Fruit fly (Drosophila melanogaster): ENCODE data around the gene mud.
A peak's percentile ranks its signal among the peaks of the same experiment; 100 is the strongest.

mud gene

DNA sequence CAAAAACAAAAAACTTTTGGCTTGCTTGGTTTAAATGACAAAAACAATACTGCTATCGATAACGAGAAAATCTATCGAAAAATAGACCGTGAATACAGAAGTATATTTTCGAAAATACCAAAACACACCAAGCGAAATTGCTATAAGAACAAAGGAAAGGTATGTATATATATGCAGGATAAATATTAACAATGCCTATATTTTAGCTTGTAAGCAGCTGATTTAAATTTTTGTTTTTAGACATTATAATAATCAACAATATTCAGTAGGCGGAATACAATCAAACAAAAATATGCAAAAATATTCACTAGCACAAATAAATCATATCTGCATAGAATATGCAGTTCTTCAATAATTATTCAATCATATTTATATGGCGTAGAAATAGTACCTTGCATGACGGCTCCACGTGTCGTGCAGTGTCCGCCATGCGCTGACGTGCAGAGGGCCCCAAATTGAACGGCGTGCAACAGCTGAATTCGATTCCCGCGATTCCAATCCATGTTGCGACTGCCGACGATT is 9.6 kb upstream of the mud start, which contains the start of the genes Fbxl4 and Dus2 (continued):
- peak; percentile 88 for TF ChIP-seq cato (GFP tag; optimal IDR thresholded peaks at IDR 0.05; ENCODE audit: borderline replicate concordance)
- TF ChIP-seq jigr1 (GFP tag; IDR thresholded peaks at IDR 0.05) = peak; percentile 76
- peak; percentile 91 for TF ChIP-seq CG12104 (GFP tag; optimal IDR thresholded peaks at IDR 0.05)
- TF ChIP-seq sqz (GFP tag; optimal IDR thresholded peaks at IDR 0.05) = peak; percentile 74
- peak; percentile 80 for TF ChIP-seq Nf-YC (tag; optimal IDR thresholded peaks at IDR 0.05)
- TF ChIP-seq Lpt (GFP tag; optimal IDR thresholded peaks at IDR 0.05) = no peak
- TF ChIP-seq Sin3A (optimal IDR thresholded peaks at IDR 0.05) = peak; percentile 35
- TF ChIP-seq CG14965 (GFP tag; optimal IDR thresholded peaks at IDR 0.05; ENCODE audit: borderline replicate concordance) = peak; percentile 23
- TF ChIP-seq CG6854 (GFP tag; optimal IDR thresholded peaks at IDR 0.05) = peak; percentile 74
- TF ChIP-seq corto (GFP tag; optimal IDR thresholded peaks at IDR 0.05) = no peak
- peak; percentile 88 for TF ChIP-seq CG32767 (GFP tag; IDR thresholded peaks at IDR 0.05)
- TF ChIP-seq Poxn (GFP tag; IDR thresholded peaks at IDR 0.05) = peak; percentile 68
- TF ChIP-seq CrebB (tag; optimal IDR thresholded peaks at IDR 0.05) = peak; percentile 74
- TF ChIP-seq CG14667 (GFP tag; IDR thresholded peaks at IDR 0.05) = peak; percentile 90
- TF ChIP-seq Sry-δ (GFP tag; optimal IDR thresholded peaks at IDR 0.05) = peak; percentile 66
- no peak for TF ChIP-seq sna (GFP tag; IDR thresholded peaks at IDR 0.05; ENCODE audit: partially characterized antibody)
- TF ChIP-seq Dip2 (GFP tag; IDR thresholded peaks at IDR 0.05) = 0 out of 2 replicates have a peak, but pooled peaks have one; percentile 15
- peak; percentile 91 for TF ChIP-seq jumu (GFP tag; optimal IDR thresholded peaks at IDR 0.05)
- peak; percentile 36 for TF ChIP-seq gfzf (GFP tag; optimal IDR thresholded peaks at IDR 0.05)
- no peak for TF ChIP-seq tna (GFP tag; IDR thresholded peaks at IDR 0.05; ENCODE audit: partially characterized antibody)
- peak; percentile 62 for TF ChIP-seq CG10321 (GFP tag; IDR thresholded peaks at IDR 0.05)
- peak; percentile 66 for TF ChIP-seq Hand (GFP tag; optimal IDR thresholded peaks at IDR 0.05)
- peak; percentile 73 for TF ChIP-seq sima (GFP tag; optimal IDR thresholded peaks at IDR 0.05)
- no peak for TF ChIP-seq nau (GFP tag; optimal IDR thresholded peaks at IDR 0.05)
- peak; percentile 94 for TF ChIP-seq ci (GFP tag; IDR thresholded peaks at IDR 0.05)
- TF ChIP-seq CG2116 (GFP tag; optimal IDR thresholded peaks at IDR 0.05) = peak; percentile 80
- TF ChIP-seq CG9609 (GFP tag; optimal IDR thresholded peaks at IDR 0.05) = peak; percentile 93
- no peak for TF ChIP-seq D19B (GFP tag; optimal IDR thresholded peaks at IDR 0.05)
- peak; percentile 90 for TF ChIP-seq CG11247 (GFP tag; IDR thresholded peaks at IDR 0.05)
- TF ChIP-seq Oaz (GFP tag; IDR thresholded peaks at IDR 0.05) = peak; percentile 86
- peak; percentile 96 for TF ChIP-seq CG15696 (tag; optimal IDR thresholded peaks at IDR 0.05)
- peak; percentile 87 for TF ChIP-seq stc (GFP tag; IDR thresholded peaks at IDR 0.05)
- peak; percentile 90 for TF ChIP-seq CG18619 (GFP tag; optimal IDR thresholded peaks at IDR 0.05)
- peak; percentile 74 for TF ChIP-seq eyg (GFP tag; optimal IDR thresholded peaks at IDR 0.05)
- TF ChIP-seq MTF-1 (GFP tag; optimal IDR thresholded peaks at IDR 0.05; ENCODE audit: borderline replicate concordance) = peak; percentile 75
- TF ChIP-seq onecut (GFP tag; IDR thresholded peaks at IDR 0.05) = peak; percentile 87
- TF ChIP-seq CG31441 (GFP tag; IDR thresholded peaks at IDR 0.05) = peak; percentile 87
- peak; percentile 35; the same call in 1 of the 3 replicates for TF ChIP-seq CG16813 (GFP tag; IDR thresholded peaks at IDR 0.05; ENCODE audit: partially characterized antibody)
- TF ChIP-seq Gsc (GFP tag; IDR thresholded peaks at IDR 0.05) = peak; percentile 80
- TF ChIP-seq CG12155 (GFP tag; optimal IDR thresholded peaks at IDR 0.05) = peak; percentile 90
- TF ChIP-seq CG1024 (GFP tag; IDR thresholded peaks at IDR 0.05) = peak; percentile 87
- peak; percentile 7 to 77 for TF ChIP-seq crp (GFP tag; optimal IDR thresholded peaks at IDR 0.05)
- TF ChIP-seq CG6254 (GFP tag; optimal IDR thresholded peaks at IDR 0.05) = peak; percentile 78
- peak; percentile 91 for TF ChIP-seq CG10147 (GFP tag; optimal IDR thresholded peaks at IDR 0.05)
- peak; percentile 74 for TF ChIP-seq CG11696 (GFP tag; IDR thresholded peaks at IDR 0.05)
- TF ChIP-seq eve (GFP tag; optimal IDR thresholded peaks at IDR 0.05) = no peak
- TF ChIP-seq Hr78 (GFP tag; optimal IDR thresholded peaks at IDR 0.05) = peak in 1 of 2 experiments; percentile 77
- peak; percentile 90 for TF ChIP-seq hkb (optimal IDR thresholded peaks at IDR 0.05)
- peak; percentile 89 for TF ChIP-seq hkb (GFP tag; IDR thresholded peaks at IDR 0.05)
- TF ChIP-seq CG10654 (GFP tag; optimal IDR thresholded peaks at IDR 0.05) = peak; percentile 90
- peak; percentile 99 for TF ChIP-seq CG1792 (GFP tag; optimal IDR thresholded peaks at IDR 0.05)

Measured in whole organism, embryonic.